Fruit fly (Drosophila melanogaster) whole organism, embryonic: ENCODE data around the gene sloth1.

Experiments
- Aef1 ChIP-seq: fragments of 200-800 bp; sonication (Bioruptor generic); IDR thresholded peaks from 3 replicates; pipeline ENCODE4 v1.3.6; 2022; ENCODE audit warnings: missing biosample characterization, missing genetic modification characterization
- BEAF-32 ChIP-seq: fragments of 200-800 bp; sonication (Bioruptor generic); optimal IDR thresholded peaks from 3 replicates; lab custom pipeline; 2017; ENCODE audit warnings: missing biosample characterization, missing genetic modification characterization, mild to moderate bottlenecking, moderate library complexity, missing genetic modification reagents
- Blimp-1 ChIP-seq: fragments of 200-800 bp; sonication (Bioruptor generic); optimal IDR thresholded peaks from 3 replicates; lab custom pipeline; 2018; ENCODE audit warnings: missing biosample characterization, missing genetic modification characterization, mild to moderate bottlenecking, moderate library complexity, missing genetic modification reagents
- BtbVII ChIP-seq: fragments of 200-800 bp; sonication (Bioruptor generic); optimal IDR thresholded peaks from 3 replicates; lab custom pipeline; 2017; ENCODE audit warnings: missing biosample characterization, mild to moderate bottlenecking, missing genetic modification characterization
- CG10565 ChIP-seq: fragments of 200-800 bp; sonication (Bioruptor generic); optimal IDR thresholded peaks from 3 replicates; lab custom pipeline; 2016; ENCODE audit warnings: missing biosample characterization, mild to moderate bottlenecking, missing genetic modification characterization
- CG11504 ChIP-seq: fragments of 200-800 bp; sonication (Bioruptor generic); optimal IDR thresholded peaks from 3 replicates; lab custom pipeline; 2019; ENCODE audit warnings: missing biosample characterization, mild to moderate bottlenecking, missing genetic modification characterization, moderate library complexity
- CG12744 ChIP-seq: fragments of 200-800 bp; sonication (Bioruptor generic); optimal IDR thresholded peaks from 2 replicates; lab custom pipeline; 2016; ENCODE audit warnings: missing biosample characterization, missing genetic modification characterization
- CG13424 ChIP-seq: fragments of 200-800 bp; sonication (Bioruptor generic); optimal IDR thresholded peaks from 2 replicates; lab custom pipeline; 2019; ENCODE audit warnings: missing biosample characterization, mild to moderate bottlenecking, missing genetic modification characterization, moderate library complexity
- CG13624 ChIP-seq: fragments of 200-800 bp; sonication (Bioruptor generic); optimal IDR thresholded peaks from 2 replicates; lab custom pipeline; 2016; ENCODE audit warnings: missing biosample characterization, missing genetic modification characterization
- CG1603 ChIP-seq: fragments of 200-800 bp; sonication (Bioruptor generic); optimal IDR thresholded peaks from 2 replicates; lab custom pipeline; 2019; ENCODE audit warnings: missing biosample characterization, mild to moderate bottlenecking, missing genetic modification characterization, moderate library complexity
- CG16779 ChIP-seq: fragments of 200-800 bp; sonication (Bioruptor generic); IDR thresholded peaks from 2 replicates; pipeline ENCODE4 v1.3.6; 2022; ENCODE audit warnings: missing biosample characterization, missing genetic modification characterization
- CG16813 ChIP-seq: fragments of 200-800 bp; sonication (Bioruptor generic); IDR thresholded peaks from 3 replicates; pipeline ENCODE4 v1.3.6; 2022; ENCODE audit warnings: missing biosample characterization, missing genetic modification characterization; ENCODE audit not compliant: partially characterized antibody
- CG2120 ChIP-seq: fragments of 200-800 bp; sonication (Bioruptor generic); optimal IDR thresholded peaks from 3 replicates; lab custom pipeline; 2016; ENCODE audit warnings: missing biosample characterization, missing genetic modification characterization
- CG2875 ChIP-seq: fragments of 200-800 bp; sonication (Bioruptor generic); optimal IDR thresholded peaks from 2 replicates; lab custom pipeline; 2017; ENCODE audit warnings: missing biosample characterization, mild to moderate bottlenecking, missing genetic modification characterization, missing genetic modification reagents
- CG2889 ChIP-seq: fragments of 200-800 bp; sonication (Bioruptor generic); IDR thresholded peaks from 3 replicates; pipeline ENCODE4 v1.3.6; 2022; ENCODE audit warnings: missing biosample characterization, missing genetic modification characterization
- CG31388 ChIP-seq: fragments of 200-800 bp; sonication (Bioruptor generic); optimal IDR thresholded peaks from 2 replicates; lab custom pipeline; 2016; ENCODE audit warnings: missing biosample characterization, missing genetic modification characterization
- CG3726 ChIP-seq: fragments of 200-800 bp; sonication (Bioruptor generic); IDR thresholded peaks from 3 replicates; pipeline ENCODE4, ENCODE4 v1.3.6; 2022; ENCODE audit warnings: missing biosample characterization, missing genetic modification characterization
- CG5953 ChIP-seq: fragments of 200-800 bp; sonication (Bioruptor generic); IDR thresholded peaks from 2 replicates; pipeline ENCODE4 v1.3.6; 2022; ENCODE audit warnings: missing biosample characterization, missing genetic modification characterization
- CHES-1-like ChIP-seq: fragments of 200-800 bp; sonication (Bioruptor generic); optimal IDR thresholded peaks from 2 replicates; lab custom pipeline; 2016; ENCODE audit warnings: missing biosample characterization, missing genetic modification characterization
- Dref ChIP-seq: fragments of 200-800 bp; sonication (Bioruptor generic); IDR thresholded peaks from 2 replicates; pipeline ENCODE4 v1.3.6; 2022; ENCODE audit warnings: missing biosample characterization, missing genetic modification characterization
- ERR ChIP-seq: fragments of 200-800 bp; sonication (Bioruptor generic); optimal IDR thresholded peaks from 2 replicates; lab custom pipeline; 2016; ENCODE audit warnings: missing biosample characterization, missing genetic modification characterization
- GATAe ChIP-seq: fragments of 200-800 bp; sonication (Bioruptor generic); conservative IDR thresholded peaks from 2 replicates; pipeline ENCODE4 v1.3.6; 2022; ENCODE audit warnings: missing biosample characterization, missing genetic modification characterization
- Hey ChIP-seq: fragments of 200-800 bp; sonication (Bioruptor generic); optimal IDR thresholded peaks from 3 replicates; lab custom pipeline; 2018; ENCODE audit warnings: missing biosample characterization, mild to moderate bottlenecking, missing genetic modification characterization
- HmgZ ChIP-seq: fragments of 200-800 bp; sonication (Bioruptor generic); optimal IDR thresholded peaks from 2 replicates; lab custom pipeline; 2018; ENCODE audit warnings: missing biosample characterization, mild to moderate bottlenecking, missing genetic modification characterization
- Hmr ChIP-seq: fragments of 200-800 bp; sonication (Bioruptor generic); optimal IDR thresholded peaks from 3 replicates; lab custom pipeline; 2017; ENCODE audit warnings: mild to moderate bottlenecking, missing biosample characterization, missing genetic modification reagents, missing genetic modification characterization
- MESR4 ChIP-seq: fragments of 200-800 bp; sonication (Bioruptor generic); optimal IDR thresholded peaks from 2 replicates; lab custom pipeline; 2018; ENCODE audit warnings: missing biosample characterization, mild to moderate bottlenecking, missing genetic modification characterization, moderate library complexity
- NC2β ChIP-seq: fragments of 200-800 bp; sonication (Bioruptor generic); optimal IDR thresholded peaks from 2 replicates; lab custom pipeline; 2016; ENCODE audit warnings: missing biosample characterization, missing genetic modification characterization
- Nf-YC ChIP-seq: fragments of 200-800 bp; optimal IDR thresholded peaks from 3 replicates; lab custom pipeline; 2019; ENCODE audit warnings: missing biosample characterization, mild to moderate bottlenecking, missing genetic modification characterization, moderate library complexity
- Ravus ChIP-seq: fragments of 200-800 bp; sonication (Bioruptor generic); IDR thresholded peaks from 2 replicates; pipeline ENCODE4 v1.3.6; 2022; ENCODE audit warnings: missing biosample characterization, missing genetic modification characterization
- Rfx ChIP-seq: fragments of 200-800 bp; sonication (Bioruptor generic); IDR thresholded peaks from 2 replicates; pipeline ENCODE4 v1.3.6; 2022; ENCODE audit warnings: missing biosample characterization, missing genetic modification characterization
- Side ChIP-seq: fragments of 200-800 bp; sonication (Bioruptor generic); optimal IDR thresholded peaks from 2 replicates; lab custom pipeline; 2016; ENCODE audit warnings: missing biosample characterization, missing genetic modification characterization
- Six4 ChIP-seq: fragments of 200-800 bp; sonication (Bioruptor generic); optimal IDR thresholded peaks from 2 replicates; lab custom pipeline; 2016; ENCODE audit warnings: missing biosample characterization, missing genetic modification characterization
- Taf1 ChIP-seq: fragments of 200-800 bp; sonication (Bioruptor generic); IDR thresholded peaks from 2 replicates; pipeline ENCODE4 v1.3.6; 2022; ENCODE audit warnings: missing biosample characterization, missing genetic modification characterization
- Xrp1 ChIP-seq: fragments of 200-800 bp; sonication (Bioruptor generic); IDR thresholded peaks from 2 replicates; pipeline ENCODE4 v1.3.6; 2022; ENCODE audit warnings: missing biosample characterization, missing genetic modification characterization
- ab ChIP-seq: fragments of 200-800 bp; sonication (Bioruptor generic); optimal IDR thresholded peaks from 2 replicates; lab custom pipeline; 2016; ENCODE audit warnings: missing biosample characterization, missing genetic modification characterization
- ap ChIP-seq: fragments of 200-800 bp; sonication (Bioruptor generic); IDR thresholded peaks from 2 replicates; pipeline ENCODE4 v1.3.6; 2022; ENCODE audit warnings: missing biosample characterization, missing genetic modification characterization
- az2 ChIP-seq: fragments of 200-800 bp; sonication (Bioruptor generic); optimal IDR thresholded peaks from 3 replicates; lab custom pipeline; 2016; ENCODE audit warnings: missing biosample characterization, missing genetic modification characterization
- chm ChIP-seq: fragments of 200-800 bp; sonication (Bioruptor generic); IDR thresholded peaks from 2 replicates; pipeline ENCODE4 v1.3.6; 2022; ENCODE audit warnings: missing biosample characterization, missing genetic modification characterization
- dimm ChIP-seq: fragments of 200-800 bp; sonication (Bioruptor generic); IDR thresholded peaks from 2 replicates; pipeline ENCODE4 v1.3.6; 2022; ENCODE audit warnings: missing biosample characterization, missing genetic modification characterization
- eyg ChIP-seq: fragments of 200-800 bp; sonication (Bioruptor generic); optimal IDR thresholded peaks from 3 replicates; lab custom pipeline; 2016; ENCODE audit warnings: missing biosample characterization, missing genetic modification characterization
- fd102C ChIP-seq: fragments of 200-800 bp; sonication (Bioruptor generic); optimal IDR thresholded peaks from 2 replicates; lab custom pipeline; 2018; ENCODE audit warnings: missing biosample characterization, mild to moderate bottlenecking, missing genetic modification characterization, moderate library complexity
- gro ChIP-seq: fragments of 200-800 bp; sonication (Bioruptor generic); optimal IDR thresholded peaks from 2 replicates; lab custom pipeline; 2016; ENCODE audit warnings: missing biosample characterization, missing genetic modification characterization
- gsb ChIP-seq: fragments of 200-800 bp; sonication (Bioruptor generic); IDR thresholded peaks from 2 replicates; pipeline ENCODE4 v1.3.6; 2022; ENCODE audit warnings: missing biosample characterization, missing genetic modification characterization
- lilli ChIP-seq: fragments of 200-800 bp; sonication (Bioruptor generic); optimal IDR thresholded peaks from 3 replicates; lab custom pipeline; 2016; ENCODE audit warnings: missing biosample characterization, missing genetic modification characterization
- onecut ChIP-seq: fragments of 200-800 bp; sonication (Bioruptor generic); IDR thresholded peaks from 2 replicates; pipeline ENCODE4 v1.3.6; 2022; ENCODE audit warnings: missing biosample characterization, missing genetic modification characterization
- row ChIP-seq: fragments of 200-800 bp; sonication (Bioruptor generic); IDR thresholded peaks from 3 replicates; pipeline ENCODE4 v1.3.6; 2022; ENCODE audit warnings: missing biosample characterization, missing genetic modification characterization
- salm ChIP-seq: fragments of 200-800 bp; sonication (Bioruptor generic); optimal IDR thresholded peaks from 2 replicates; lab custom pipeline; 2018; ENCODE audit warnings: missing biosample characterization, mild to moderate bottlenecking, missing genetic modification characterization
- slp2 ChIP-seq: fragments of 200-800 bp; sonication (Bioruptor generic); optimal IDR thresholded peaks from 2 replicates; lab custom pipeline; 2016; ENCODE audit warnings: missing biosample characterization, missing genetic modification characterization
- sqz ChIP-seq: fragments of 200-800 bp; sonication (Bioruptor generic); optimal IDR thresholded peaks from 3 replicates; lab custom pipeline; 2018; ENCODE audit warnings: missing biosample characterization, mild to moderate bottlenecking, missing genetic modification characterization
- tgo ChIP-seq: fragments of 200-800 bp; sonication (Bioruptor generic); IDR thresholded peaks from 3 replicates; pipeline ENCODE4 v1.3.6; 2022; ENCODE audit warnings: missing biosample characterization, missing genetic modification characterization

The sloth1 gene

dm6 chrX:7004101-7004700 is 7.0 kb upstream of the sloth1 start (continued):
- TF ChIP-seq tgo (GFP tag; lab: Robert Waterston, UW): no peak; the same call in 2 of the 3 replicates
- TF ChIP-seq CG31388: peak; percentile 62
- peak; percentile 73 for TF ChIP-seq CG13624 (GFP tag; lab: Kevin White, UChicago)
- TF ChIP-seq BtbVII (GFP tag; lab: Kevin White, UChicago): peak; percentile 84
- peak; percentile 85 for TF ChIP-seq sqz (GFP tag; lab: Kevin White, UChicago)
- peak; percentile 92 for TF ChIP-seq Xrp1
- TF ChIP-seq ab (GFP tag; lab: Kevin White, UChicago): no peak
- peak; percentile 68 for TF ChIP-seq CG5953 (GFP tag; lab: Robert Waterston, UW)
- TF ChIP-seq fd102C (GFP tag; lab: Kevin White, UChicago): peak; percentile 96
- TF ChIP-seq CG11504 (tag; lab: Kevin White, UChicago): peak; percentile 53
- peak; percentile 46 for TF ChIP-seq CG2120
- TF ChIP-seq BEAF-32 (GFP tag; lab: Kevin White, UChicago): peak; percentile 1
- TF ChIP-seq Side (GFP tag; lab: Kevin White, UChicago): peak; percentile 90
- TF ChIP-seq CG2889 (GFP tag; lab: Robert Waterston, UW): 0 out of 3 replicates have a peak, but pooled peaks have one; percentile 25
- no peak; the same call in 1 of the 2 replicates for TF ChIP-seq Ravus (GFP tag; lab: Robert Waterston, UW)
- peak; percentile 83 for TF ChIP-seq Hey (tag; lab: Kevin White, UChicago)
- no peak for TF ChIP-seq CG16813 (GFP tag; lab: Robert Waterston, UW)
- TF ChIP-seq CG3726: peak; percentile 54; the same call in 1 of the 3 replicates
- TF ChIP-seq salm (tag; lab: Kevin White, UChicago): peak; percentile 76
- peak; percentile 96; the same call in 1 of the 2 replicates for TF ChIP-seq chm (GFP tag; lab: Robert Waterston, UW)
- no peak for TF ChIP-seq ap (GFP tag; lab: Robert Waterston, UW)
- TF ChIP-seq eyg (GFP tag; lab: Kevin White, UChicago): peak; percentile 83
- TF ChIP-seq MESR4: peak; percentile 24
- TF ChIP-seq CG13424 (tag; lab: Kevin White, UChicago): peak; percentile 73
- peak; percentile 90 for TF ChIP-seq CG1603
- peak; percentile 58 for TF ChIP-seq lilli (GFP tag; lab: Kevin White, UChicago)
- TF ChIP-seq Aef1: no peak
- TF ChIP-seq CG2875 (GFP tag; lab: Kevin White, UChicago): peak; percentile 97
- peak; percentile 64 for TF ChIP-seq Rfx (GFP tag; lab: Robert Waterston, UW)
- no peak for TF ChIP-seq GATAe (GFP tag; lab: Robert Waterston, UW)
- 0 out of 2 replicates have a peak, but pooled peaks have one; percentile 7 for TF ChIP-seq dimm (GFP tag; lab: Robert Waterston, UW)
- peak; percentile 48 for TF ChIP-seq ERR (GFP tag; lab: Kevin White, UChicago)
- peak; percentile 22 for TF ChIP-seq Nf-YC (tag; lab: Kevin White, UChicago)
- peak; percentile 91 for TF ChIP-seq CHES-1-like (GFP tag; lab: Kevin White, UChicago)
- peak; percentile 83 for TF ChIP-seq onecut (GFP tag; lab: Robert Waterston, UW)
- peak; percentile 20; the same call in 1 of the 2 replicates for TF ChIP-seq gsb (GFP tag; lab: Robert Waterston, UW)
- TF ChIP-seq HmgZ (tag; lab: Kevin White, UChicago): peak; percentile 83
- 0 out of 2 replicates have a peak, but pooled peaks have one; percentile 42 for TF ChIP-seq CG16779
- TF ChIP-seq Blimp-1: peak; percentile 87
- TF ChIP-seq Dref (GFP tag; lab: Robert Waterston, UW): no peak
- peak; percentile 30 for TF ChIP-seq gro
- peak; percentile 44 for TF ChIP-seq CG10565 (GFP tag; lab: Kevin White, UChicago)
- peak; percentile 77 for TF ChIP-seq CG12744 (GFP tag; lab: Kevin White, UChicago)
- TF ChIP-seq az2 (GFP tag; lab: Kevin White, UChicago): peak; percentile 42
- no peak for TF ChIP-seq Taf1 (GFP tag; lab: Robert Waterston, UW)
- peak; percentile 23; the same call in 1 of the 3 replicates for TF ChIP-seq row (GFP tag; lab: Robert Waterston, UW)
- TF ChIP-seq Six4 (GFP tag; lab: Kevin White, UChicago): peak; percentile 90
- TF ChIP-seq Hmr (GFP tag; lab: Kevin White, UChicago): peak; percentile 87
- TF ChIP-seq slp2 (GFP tag; lab: Kevin White, UChicago): peak; percentile 68
- peak; percentile 94 for TF ChIP-seq NC2β (GFP tag; lab: Kevin White, UChicago)
